Worm (Caenorhabditis elegans) whole organism, early embryonic: ENCODE results near the gene pho-10.

Experiments used
- B0310.2 ChIP-seq: sonication (generic microtip); optimal IDR thresholded peaks from 2 replicates; lab custom pipeline; 2016; ENCODE audit warnings: mild to moderate bottlenecking, missing genetic modification characterization, missing compliant biosample characterization
- F13C5.2 ChIP-seq: sonication (generic microtip); optimal IDR thresholded peaks from 2 replicates; lab custom pipeline; 2017; ENCODE audit warnings: mild to moderate bottlenecking, missing genetic modification characterization, inconsistent platforms, missing compliant biosample characterization
- aly-1 ChIP-seq: sonication (generic microtip); optimal IDR thresholded peaks from 2 replicates; lab custom pipeline; 2016; ENCODE audit warnings: missing genetic modification characterization, missing compliant biosample characterization
- ama-1 ChIP-seq: fragments of 150-350 bp; optimal IDR thresholded peaks from 2 replicates; lab custom pipeline; 2014
- ceh-13 ChIP-seq: fragments of 200-800 bp; sonication (Bioruptor generic); optimal IDR thresholded peaks from 2 replicates; lab custom pipeline; 2018; ENCODE audit warnings: mild to moderate bottlenecking, missing genetic modification characterization, missing compliant biosample characterization
- ceh-36 ChIP-seq: sonication (generic microtip); optimal IDR thresholded peaks from 2 replicates; lab custom pipeline; 2016; ENCODE audit warnings: missing genetic modification characterization, inconsistent platforms, missing compliant biosample characterization
- ets-7 ChIP-seq: sonication (generic microtip); optimal IDR thresholded peaks from 2 replicates; lab custom pipeline; 2016; ENCODE audit warnings: missing genotype, missing genetic modification characterization, missing compliant biosample characterization
- flt-1 ChIP-seq: fragments of 200-800 bp; sonication (Bioruptor generic); IDR thresholded peaks from 2 replicates; pipeline ENCODE4 v1.3.6; 2022; ENCODE audit warnings: missing genetic modification characterization, missing compliant biosample characterization
- hmbx-1 ChIP-seq: sonication (generic microtip); optimal IDR thresholded peaks from 2 replicates; lab custom pipeline; 2016; ENCODE audit warnings: mild to moderate bottlenecking, missing genetic modification characterization, missing compliant biosample characterization
- hmg-4 ChIP-seq: fragments of 200-800 bp; sonication (Bioruptor generic); optimal IDR thresholded peaks from 2 replicates; lab custom pipeline; 2018; ENCODE audit warnings: mild to moderate bottlenecking, missing genetic modification characterization, missing compliant biosample characterization
- hnd-1 ChIP-seq: sonication (generic microtip); optimal IDR thresholded peaks from 2 replicates; lab custom pipeline; 2016; ENCODE audit warnings: missing genetic modification characterization, missing compliant biosample characterization
- scrt-1 ChIP-seq: fragments of 200-800 bp; sonication (Bioruptor generic); IDR thresholded peaks from 2 replicates; pipeline ENCODE4 v1.3.6; 2022; ENCODE audit warnings: missing genetic modification characterization, missing compliant biosample characterization
- tbx-11 ChIP-seq: fragments of 200-800 bp; sonication (Bioruptor generic); IDR thresholded peaks from 2 replicates; pipeline ENCODE4 v1.3.6; 2022; ENCODE audit warnings: missing genetic modification characterization, missing compliant biosample characterization
- tra-4 ChIP-seq: sonication (generic microtip); optimal IDR thresholded peaks from 2 replicates; lab custom pipeline; 2017; ENCODE audit warnings: missing genetic modification characterization, missing compliant biosample characterization

DNA sequence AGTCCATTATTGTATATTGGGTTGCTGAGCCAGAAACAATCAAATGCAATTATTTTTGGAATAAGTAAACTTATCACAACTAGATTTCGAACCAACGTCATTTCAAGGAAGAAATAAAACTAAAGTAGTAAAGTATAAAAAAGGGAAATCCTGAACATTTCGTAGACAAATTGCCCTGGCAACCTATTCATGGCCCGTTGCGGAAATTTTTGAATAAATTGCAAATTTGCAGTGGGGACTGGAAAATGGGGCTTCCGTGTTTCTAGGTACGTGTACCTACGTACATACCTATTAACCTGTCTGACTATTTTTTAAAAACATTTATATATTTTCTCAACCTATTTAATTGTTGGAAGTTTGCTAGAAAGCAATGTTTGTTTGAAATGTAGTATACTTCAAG lies 5.4 kb downstream of the pho-10 start, which contains the start of gene F26C11.3:
- TF ChIP-seq flt-1 (GFP tag; lab: Robert Waterston, UW): no peak
- no peak for TF ChIP-seq ceh-13
- no peak for TF ChIP-seq ets-7
- no peak for TF ChIP-seq ama-1 (lab: Kevin White, UChicago)
- TF ChIP-seq scrt-1 (GFP tag; lab: Robert Waterston, UW): no peak
- no peak for TF ChIP-seq ceh-36 (tag; lab: Kevin White, UChicago)
- no peak for TF ChIP-seq hmg-4 (GFP tag; lab: Kevin White, UChicago)
- no peak for TF ChIP-seq F13C5.2 (tag; lab: Kevin White, UChicago)
- no peak for TF ChIP-seq hnd-1
- TF ChIP-seq tra-4 (tag; lab: Kevin White, UChicago): no peak
- TF ChIP-seq hmbx-1: no peak
- no peak for TF ChIP-seq B0310.2 (tag; lab: Kevin White, UChicago)
- TF ChIP-seq tbx-11 (GFP tag; lab: Robert Waterston, UW): no peak
- TF ChIP-seq aly-1: no peak
